Fruit fly (Drosophila melanogaster): ENCODE data around the gene SdhC.
A peak's percentile ranks its signal among the peaks of the same experiment; 100 is the strongest.

The SdhC gene

dm6 chr3R:11245803-11246202 is 36.2 kb upstream of the SdhC start:
- TF ChIP-seq svp (GFP tag) (peak; percentile 77), vri (GFP tag; optimal IDR thresholded peaks at IDR 0.05) (peak; percentile 77), CG11902 (GFP tag; optimal IDR thresholded peaks at IDR 0.05) (no peak), CG6163 (GFP tag; IDR thresholded peaks at IDR 0.05) (no peak)

- TF ChIP-seq CG8119 (GFP tag; IDR thresholded peaks at IDR 0.05) = no peak
- no peak for TF ChIP-seq spab (GFP tag; optimal IDR thresholded peaks at IDR 0.05)
- no peak for TF ChIP-seq Sox15 (GFP tag; optimal IDR thresholded peaks at IDR 0.05)
- TF ChIP-seq Hr38 (GFP tag; optimal IDR thresholded peaks at IDR 0.05) = no peak
- peak; percentile 95 for TF ChIP-seq vri (GFP tag; optimal IDR thresholded peaks at IDR 0.05)
- TF ChIP-seq topi (GFP tag; optimal IDR thresholded peaks at IDR 0.05) = peak; percentile 20
- peak; percentile 30 for TF ChIP-seq cyc (GFP tag; optimal IDR thresholded peaks at IDR 0.05)
- no peak for TF ChIP-seq CG32006 (GFP tag; optimal IDR thresholded peaks at IDR 0.05)
- TF ChIP-seq lz (GFP tag; optimal IDR thresholded peaks at IDR 0.05) = peak; percentile 53
- TF ChIP-seq Lpt (GFP tag; optimal IDR thresholded peaks at IDR 0.05) = no peak
- TF ChIP-seq acj6 (GFP tag; optimal IDR thresholded peaks at IDR 0.05) = no peak
- TF ChIP-seq CG10669 (GFP tag; optimal IDR thresholded peaks at IDR 0.05) = no peak
- peak; percentile 58 for TF ChIP-seq Eip78C (GFP tag)
- TF ChIP-seq achi (GFP tag; optimal IDR thresholded peaks at IDR 0.05) = peak; percentile 98
- TF ChIP-seq net (GFP tag; optimal IDR thresholded peaks at IDR 0.05) = no peak
- peak; percentile 32 for TF ChIP-seq Sox14 (GFP tag; optimal IDR thresholded peaks at IDR 0.05)
- TF ChIP-seq CG3032 (tag; optimal IDR thresholded peaks at IDR 0.05) = no peak
- TF ChIP-seq eg (GFP tag; IDR thresholded peaks at IDR 0.05) = no peak
Measured at dm6 chr3R:11243951-11244660, 34.5 kb upstream of the SdhC start, which contains the start of the genes CG17734 and CG5214. TSS of gene CG17734 (minus strand) at chr3R:11243999. TSS of gene CG5214 (plus strand) at chr3R:11244302.

dm6 chr3R:11243057-11243740 is 33.5 kb upstream of the SdhC start:
- TF ChIP-seq eg (GFP tag; IDR thresholded peaks at IDR 0.05) (no peak), Sox102F (GFP tag; optimal IDR thresholded peaks at IDR 0.05) (no peak), CG3032 (tag; optimal IDR thresholded peaks at IDR 0.05) (no peak), topi (GFP tag; optimal IDR thresholded peaks at IDR 0.05) (no peak), fkh (GFP tag; optimal IDR thresholded peaks at IDR 0.05) (peak; percentile 85), CG6792 (GFP tag; optimal IDR thresholded peaks at IDR 0.05) (no peak), CG9139 (GFP tag; optimal IDR thresholded peaks at IDR 0.05) (peak; percentile 58), salr (GFP tag; optimal IDR thresholded peaks at IDR 0.05) (no peak), CG4318 (GFP tag; optimal IDR thresholded peaks at IDR 0.05) (no peak), ss (GFP tag; optimal IDR thresholded peaks at IDR 0.05) (no peak), Ets21C (GFP tag; optimal IDR thresholded peaks at IDR 0.05) (no peak), CG8119 (GFP tag; IDR thresholded peaks at IDR 0.05) (no peak), Eip78C (GFP tag) (no peak), Smox (GFP tag; optimal IDR thresholded peaks at IDR 0.05) (no peak), Lpt (GFP tag; optimal IDR thresholded peaks at IDR 0.05) (no peak), fd59A (GFP tag; optimal IDR thresholded peaks at IDR 0.05) (no peak), vri (GFP tag; optimal IDR thresholded peaks at IDR 0.05) (peak; percentile 90), CG32006 (GFP tag; optimal IDR thresholded peaks at IDR 0.05) (no peak), fd85E (GFP tag; optimal IDR thresholded peaks at IDR 0.05) (no peak), svp (GFP tag) (peak; percentile 81), CG6808 (GFP tag; optimal IDR thresholded peaks at IDR 0.05) (no peak), CG11294 (GFP tag; IDR thresholded peaks at IDR 0.05) (no peak), OdsH (GFP tag; optimal IDR thresholded peaks at IDR 0.05) (no peak), dac (GFP tag; optimal IDR thresholded peaks at IDR 0.05) (no peak), CG1621 (tag; optimal IDR thresholded peaks at IDR 0.05) (no peak), CG6276 (GFP tag; optimal IDR thresholded peaks at IDR 0.05) (no peak), achi (GFP tag; optimal IDR thresholded peaks at IDR 0.05) (no peak), Ets96B (tag; optimal IDR thresholded peaks at IDR 0.05) (peak; percentile 16)
